Fruit fly (Drosophila melanogaster) S2 (cell line): Measurements from ENCODE around the gene CG33493.

Experiments used
- CG8478 ChIP-seq: fragments of >200 bp; optimal IDR thresholded peaks from 2 replicates; lab custom pipeline; 2018
- CTCF ChIP-seq, 2 experiments: fragments of >200 bp; optimal IDR thresholded peaks; 2 replicates each; lab custom pipeline; 2018

The CG33493 gene

dm6 chr3L:10674145-10674547 is 18.8 kb downstream of the CG33493 start:
- TF ChIP-seq CTCF (optimal IDR thresholded peaks at IDR 0.05; lab: Kevin White, UChicago): no peak
- TF ChIP-seq CG8478: no peak

dm6 chr3L:10672540-10672939 is 20.4 kb downstream of the CG33493 start:
- no peak for TF ChIP-seq CTCF (optimal IDR thresholded peaks at IDR 0.05; lab: Kevin White, UChicago)
- TF ChIP-seq CG8478: no peak

dm6 chr3L:10669592-10670400 is 23.2 kb downstream of the CG33493 start:
- TF ChIP-seq CG8478 (no peak), CTCF (optimal IDR thresholded peaks at IDR 0.05; lab: Kevin White, UChicago) (no peak)

dm6 chr3L:10667341-10667740 is 25.6 kb downstream of the CG33493 start:
- TF ChIP-seq CG8478: no peak
- TF ChIP-seq CTCF (optimal IDR thresholded peaks at IDR 0.05; lab: Kevin White, UChicago): no peak

dm6 chr3L:10666511-10667003 is 26.4 kb downstream of the CG33493 start:
- TF ChIP-seq CTCF (optimal IDR thresholded peaks at IDR 0.05; lab: Kevin White, UChicago) (no peak), CG8478 (no peak)

dm6 chr3L:10665433-10666150 is 27.4 kb downstream of the CG33493 start:
- no peak for TF ChIP-seq CTCF (optimal IDR thresholded peaks at IDR 0.05; lab: Kevin White, UChicago)
- no peak for TF ChIP-seq CG8478

dm6 chr3L:10664511-10665062 is 28.4 kb downstream of the CG33493 start, which contains the start of gene simj:
TSS of gene simj (plus strand) at chr3L:10664739.
- TF ChIP-seq CTCF (optimal IDR thresholded peaks at IDR 0.05; lab: Kevin White, UChicago): peak; percentile 53 to 57
- no peak for TF ChIP-seq CG8478

- TF ChIP-seq CG8478 (no peak), CTCF (optimal IDR thresholded peaks at IDR 0.05; lab: Kevin White, UChicago) (no peak)
Measured at dm6 chr3L:10663190-10663763, 29.7 kb downstream of the CG33493 start, which contains the start of gene Adi1. TSS of gene Adi1 (plus strand) at chr3L:10663376.

- no peak for TF ChIP-seq CG8478
- TF ChIP-seq CTCF (optimal IDR thresholded peaks at IDR 0.05; lab: Kevin White, UChicago): no peak
Measured at dm6 chr3L:10660744-10661589, 32.0 kb downstream of the CG33493 start, which contains the start of the genes CG32066 and CG8003. TSS of gene CG32066 (minus strand) at chr3L:10661013. TSS of gene CG8003 (plus strand) at chr3L:10661475.

dm6 chr3L:10659993-10660743 is 32.8 kb downstream of the CG33493 start:
- TF ChIP-seq CTCF (optimal IDR thresholded peaks at IDR 0.05; lab: Kevin White, UChicago) (no peak), CG8478 (no peak)

dm6 chr3L:10659524-10659923 is 33.4 kb downstream of the CG33493 start:
- TF ChIP-seq CG8478: no peak
- TF ChIP-seq CTCF (optimal IDR thresholded peaks at IDR 0.05; lab: Kevin White, UChicago): no peak

dm6 chr3L:10658362-10659127 is 34.4 kb downstream of the CG33493 start:
- TF ChIP-seq CTCF (optimal IDR thresholded peaks at IDR 0.05; lab: Kevin White, UChicago): no peak
- TF ChIP-seq CG8478: no peak

- TF ChIP-seq CG8478 (no peak), CTCF (optimal IDR thresholded peaks at IDR 0.05; lab: Kevin White, UChicago) (no peak)
Measured at dm6 chr3L:10657311-10657710, 35.7 kb downstream of the CG33493 start.
